Worm (Caenorhabditis elegans): ENCODE data around the gene F32H5.3.

The F32H5.3 gene

DNA sequence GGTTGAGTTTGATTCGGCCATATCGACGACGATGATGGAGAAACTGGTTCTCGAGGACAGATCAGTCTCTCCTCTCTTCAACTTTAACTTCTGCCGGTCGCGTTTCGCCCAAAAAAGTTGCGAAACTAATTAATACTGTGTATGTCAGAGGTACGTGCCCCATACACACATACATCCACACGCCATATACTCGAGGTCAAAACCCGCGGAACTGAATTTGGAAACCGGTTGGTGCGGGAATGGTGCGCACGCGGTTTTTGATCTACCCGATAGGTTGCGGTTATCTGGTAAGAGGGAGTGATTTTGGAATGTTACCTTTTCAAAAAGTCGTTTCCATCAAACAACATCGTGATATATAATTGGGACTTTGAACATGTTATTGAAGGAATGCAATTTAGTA is 21.0 kb downstream of the F32H5.3 start, which contains the start of gene ifbp-1:
Gene ifbp-1 (minus strand): TSS at position 85 of the 400 bp plus-strand sequence.
- TF ChIP-seq skn-1 (tag; optimal IDR thresholded peaks at IDR 0.05) (no peak), lin-11 (tag; optimal IDR thresholded peaks at IDR 0.05) (no peak), R02D3.7 (tag; optimal IDR thresholded peaks at IDR 0.05) (no peak), ztf-4 (tag; optimal IDR thresholded peaks at IDR 0.05) (peak; percentile 52), sma-3 (GFP tag; optimal IDR thresholded peaks at IDR 0.05) (peak; percentile 84), Y55F3AM.14 (GFP tag; optimal IDR thresholded peaks at IDR 0.05) (peak; percentile 0), ztf-11 (tag; optimal IDR thresholded peaks at IDR 0.05) (no peak), unc-39 (tag; optimal IDR thresholded peaks at IDR 0.05) (no peak), sem-4 (tag; optimal IDR thresholded peaks at IDR 0.05) (peak; percentile 31), lsy-2 (tag; optimal IDR thresholded peaks at IDR 0.05) (peak in 1 of 2 experiments; percentile 28), gmeb-1 (tag; optimal IDR thresholded peaks at IDR 0.05) (peak; percentile 67), elt-3 (tag; optimal IDR thresholded peaks at IDR 0.05) (no peak), ceh-16 (tag; optimal IDR thresholded peaks at IDR 0.05) (peak; percentile 68), nhr-129 (tag; optimal IDR thresholded peaks at IDR 0.05) (peak; percentile 65), unc-55 (GFP tag; optimal IDR thresholded peaks at IDR 0.05) (no peak), zag-1 (tag; optimal IDR thresholded peaks at IDR 0.05) (no peak), unc-62 (GFP tag; optimal IDR thresholded peaks at IDR 0.05) (no peak), nhr-6 (tag; optimal IDR thresholded peaks at IDR 0.05) (no peak), nhr-11 (tag; optimal IDR thresholded peaks at IDR 0.05) (no peak), mdl-1 (tag; optimal IDR thresholded peaks at IDR 0.05) (peak; percentile 36 to 59), F13H6.1 (tag; optimal IDR thresholded peaks at IDR 0.05) (peak; percentile 36), C34F6.9 (tag; optimal IDR thresholded peaks at IDR 0.05) (no peak), egl-27 (tag; optimal IDR thresholded peaks at IDR 0.05) (peak; percentile 89), fos-1 (tag; optimal IDR thresholded peaks at IDR 0.05) (peak; percentile 45), sma-9 (GFP tag; optimal IDR thresholded peaks at IDR 0.05) (peak; percentile 90), sma-9 (tag; optimal IDR thresholded peaks at IDR 0.05) (no peak), blmp-1 (tag; optimal IDR thresholded peaks at IDR 0.05; ENCODE audit: insufficient read depth) (peak; percentile 77), lin-13 (GFP tag; optimal IDR thresholded peaks at IDR 0.05) (peak; percentile 25), nhr-21 (tag; optimal IDR thresholded peaks at IDR 0.05) (peak; percentile 71), crh-2 (tag; optimal IDR thresholded peaks at IDR 0.05) (peak; percentile 73), ZK546.5 (tag; optimal IDR thresholded peaks at IDR 0.05) (no peak), mab-5 (tag; optimal IDR thresholded peaks at IDR 0.05) (no peak), nhr-25 (tag; optimal IDR thresholded peaks at IDR 0.05) (peak; percentile 98)

DNA sequence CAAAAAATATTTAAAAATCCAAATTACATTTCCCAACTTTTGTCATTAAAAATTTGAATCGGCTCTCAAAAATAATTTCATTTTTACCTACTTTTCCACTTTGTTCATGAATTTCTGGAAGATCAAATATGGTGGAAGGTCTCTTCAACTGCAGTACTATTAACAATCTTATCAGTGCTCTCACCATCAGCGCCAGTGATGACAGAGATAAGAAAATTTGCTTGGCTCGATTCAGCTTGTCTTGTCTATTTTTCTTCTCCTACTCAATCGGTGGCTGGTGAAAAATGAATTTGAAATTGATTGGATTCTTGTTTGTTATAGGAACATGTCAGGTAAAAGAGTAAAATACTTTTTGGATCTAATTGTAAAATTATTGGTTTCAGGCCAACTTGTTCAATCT is 21.8 kb downstream of the F32H5.3 start, which contains the start of gene cpz-2:
Gene cpz-2 (plus strand): TSS at position 210 of the 400 bp plus-strand sequence.
- TF ChIP-seq lsy-2 (tag; optimal IDR thresholded peaks at IDR 0.05) (no peak), fos-1 (tag; optimal IDR thresholded peaks at IDR 0.05) (peak; percentile 70), gmeb-1 (tag; optimal IDR thresholded peaks at IDR 0.05) (peak; percentile 12), skn-1 (tag; optimal IDR thresholded peaks at IDR 0.05) (peak; percentile 23), nhr-10 (tag; optimal IDR thresholded peaks at IDR 0.05) (no peak), crh-2 (tag; optimal IDR thresholded peaks at IDR 0.05) (peak; percentile 21)

DNA sequence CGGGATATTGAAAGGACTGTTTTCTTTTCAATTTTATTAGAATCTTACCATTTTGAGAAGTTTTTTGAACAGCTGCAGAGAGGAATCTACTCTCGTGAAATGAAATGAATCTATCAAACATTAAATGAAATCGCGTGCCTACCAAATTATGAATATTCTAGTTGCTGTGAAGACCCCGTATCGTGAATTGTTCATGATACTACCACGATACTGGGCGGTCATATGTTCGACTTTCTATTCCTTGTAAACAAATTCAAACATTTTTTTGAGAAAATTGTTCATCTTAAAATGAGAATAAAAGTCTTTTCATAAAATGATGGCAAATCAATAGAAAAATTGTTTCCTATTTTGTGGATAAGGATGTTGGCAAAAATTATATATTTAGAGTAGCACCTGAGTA is 26.7 kb downstream of the F32H5.3 start, which contains the start of gene gcy-34:
Gene gcy-34 (minus strand): TSS at position 101 of the 400 bp plus-strand sequence.
- TF ChIP-seq zag-1 (tag; optimal IDR thresholded peaks at IDR 0.05) (no peak), nhr-10 (tag; optimal IDR thresholded peaks at IDR 0.05) (no peak), R02D3.7 (tag; optimal IDR thresholded peaks at IDR 0.05) (no peak), skn-1 (tag; optimal IDR thresholded peaks at IDR 0.05) (no peak), lin-11 (tag; optimal IDR thresholded peaks at IDR 0.05) (no peak), alr-1 (tag; optimal IDR thresholded peaks at IDR 0.05) (no peak), ceh-16 (tag; optimal IDR thresholded peaks at IDR 0.05) (no peak), ceh-82 (tag; optimal IDR thresholded peaks at IDR 0.05) (no peak), elt-1 (tag; optimal IDR thresholded peaks at IDR 0.05) (no peak), lin-39 (tag; optimal IDR thresholded peaks at IDR 0.05) (no peak), sem-4 (tag; optimal IDR thresholded peaks at IDR 0.05) (no peak), ZK546.5 (tag; optimal IDR thresholded peaks at IDR 0.05) (no peak)

- TF ChIP-seq ZK546.5 (tag; optimal IDR thresholded peaks at IDR 0.05), result no peak
- no peak for TF ChIP-seq ztf-1 (GFP tag; conservative IDR thresholded peaks at IDR 0.05)
- no peak for TF ChIP-seq ztf-4 (tag; optimal IDR thresholded peaks at IDR 0.05)
- no peak for TF ChIP-seq sma-3 (GFP tag; optimal IDR thresholded peaks at IDR 0.05)
- no peak for TF ChIP-seq blmp-1 (tag; optimal IDR thresholded peaks at IDR 0.05; ENCODE audit: insufficient read depth)
Observed at ce11 chrV:13387472-13387871, 28.3 kb downstream of the F32H5.3 start.
